Worm (Caenorhabditis elegans) whole organism, L1 larva: ENCODE results near the gene gtf-2E2.

ENCODE experiments used
- C34B4.2 ChIP-seq: sonication (generic microtip); optimal IDR thresholded peaks from 2 replicates; lab custom pipeline; 2017; ENCODE audit warnings: mild to moderate bottlenecking, missing genetic modification characterization, missing compliant biosample characterization
- ceh-82 ChIP-seq, 3 experiments: fragments of 150-350 bp in 1 of 3; sonication (generic microtip) in 2 of 3; optimal IDR thresholded peaks; 2 replicates each; lab custom pipeline; 2014 to 2017; ENCODE audit warnings: missing biosample characterization in 3 of 3, missing genetic modification characterization in 3 of 3
- elt-2 ChIP-seq: sonication (generic microtip); optimal IDR thresholded peaks from 2 replicates; lab custom pipeline; 2016; ENCODE audit warnings: missing genetic modification characterization, mild to moderate bottlenecking, inconsistent platforms, missing compliant biosample characterization, missing genetic modification reagents
- elt-3 ChIP-seq, 6 experiments: fragments of 150-350 bp in 1 of 6; sonication (generic microtip); optimal IDR thresholded peaks; 2 replicates each; lab custom pipeline; 2017 to 2018; ENCODE audit warnings: missing biosample characterization in 6 of 6, missing genetic modification characterization in 6 of 6, inconsistent platforms in 1 of 6
- lsy-2 ChIP-seq, 2 experiments: fragments of 150-350 bp; optimal IDR thresholded peaks; 2 replicates each; lab custom pipeline; 2014; ENCODE audit warnings: missing biosample characterization in 2 of 2, missing genetic modification characterization in 2 of 2
- nhr-19 ChIP-seq: fragments of 200-800 bp; sonication (Bioruptor generic); conservative IDR thresholded peaks from 2 replicates; pipeline ENCODE4 v1.3.6; 2022; ENCODE audit warnings: missing genetic modification characterization, missing compliant biosample characterization
- snpc-4 ChIP-seq: fragments of 150-350 bp; optimal IDR thresholded peaks from 2 replicates; lab custom pipeline; 2014; ENCODE audit warnings: missing biosample characterization, missing genetic modification characterization
- unc-86 ChIP-seq: sonication (generic microtip); optimal IDR thresholded peaks from 2 replicates; lab custom pipeline; 2016; ENCODE audit warnings: missing genetic modification characterization, missing compliant biosample characterization

DNA sequence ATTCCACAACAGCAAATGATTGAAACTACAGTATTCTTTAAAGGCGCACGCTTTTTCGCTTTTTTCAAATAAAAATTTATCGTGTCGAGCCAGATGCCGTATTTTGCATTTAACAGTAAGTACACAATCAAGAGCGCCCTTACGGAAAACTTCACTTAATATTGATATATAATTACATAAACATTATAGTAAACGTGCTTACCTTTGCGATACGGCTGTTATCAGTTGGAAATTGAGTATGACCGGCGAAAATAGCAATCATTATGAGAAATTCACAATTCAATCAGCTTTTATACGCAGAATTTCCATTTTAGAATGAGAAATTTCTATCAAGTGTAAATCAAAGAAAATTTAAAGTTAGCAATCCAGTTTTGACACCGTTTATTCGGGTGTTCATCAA, 42.1 kb downstream of the gtf-2E2 start, which contains the start of gene B0334.20:
- TF ChIP-seq lsy-2 (tag; optimal IDR thresholded peaks at IDR 0.05; lab: Kevin White, UChicago) = no peak
- TF ChIP-seq unc-86 (tag; lab: Kevin White, UChicago) = no peak
- TF ChIP-seq ceh-82 (tag; optimal IDR thresholded peaks at IDR 0.05; lab: Kevin White, UChicago) = no peak
- TF ChIP-seq elt-3 (tag; optimal IDR thresholded peaks at IDR 0.05; lab: Kevin White, UChicago) = no peak
- TF ChIP-seq C34B4.2 (tag; lab: Kevin White, UChicago) = no peak
- no peak for TF ChIP-seq snpc-4 (tag; lab: Kevin White, UChicago)
- TF ChIP-seq nhr-19 (GFP tag; lab: Robert Waterston, UW) = no peak
- no peak for TF ChIP-seq elt-2
